Worm (Caenorhabditis elegans) whole organism, L1 larva: ENCODE measurements around the gene Y11D7A.10.
A peak's percentile ranks its signal among the peaks of the same experiment; 100 is the strongest.

Experiments used
- F16B12.6 ChIP-seq: fragments of 150-350 bp; optimal IDR thresholded peaks from 2 replicates; lab custom pipeline; 2014; ENCODE audit warnings: missing biosample characterization, missing genetic modification characterization
- Y116A8C.19 ChIP-seq: sonication (generic microtip); optimal IDR thresholded peaks from 2 replicates; lab custom pipeline; 2016; ENCODE audit warnings: missing compliant biosample characterization, missing genetic modification characterization, borderline replicate concordance
- aha-1 ChIP-seq: fragments of 150-350 bp; optimal IDR thresholded peaks from 2 replicates; lab custom pipeline; 2014; ENCODE audit warnings: missing biosample characterization, missing genetic modification characterization
- ama-1 ChIP-seq: fragments of 150-350 bp; optimal IDR thresholded peaks from 2 replicates; lab custom pipeline; 2014
- ceh-63 ChIP-seq: fragments of 200-800 bp; sonication (Bioruptor generic); optimal IDR thresholded peaks from 2 replicates; lab custom pipeline; 2018; ENCODE audit warnings: mild to moderate bottlenecking, missing genetic modification characterization, missing compliant biosample characterization
- dpl-1 ChIP-seq, 3 experiments: fragments of 150-350 bp in 2 of 3; sonication (generic microtip) in 1 of 3; optimal IDR thresholded peaks; 2 replicates each; lab custom pipeline; 2014 to 2017; ENCODE audit warnings: missing biosample characterization in 3 of 3, missing genetic modification characterization in 3 of 3, missing genetic modification reagents in 3 of 3
- dsc-1 ChIP-seq: sonication (generic microtip); optimal IDR thresholded peaks from 2 replicates; lab custom pipeline; 2016; ENCODE audit warnings: mild to moderate bottlenecking, missing genetic modification characterization, missing compliant biosample characterization
- efl-1 ChIP-seq, 4 experiments: fragments of 150-350 bp; optimal IDR thresholded peaks in 3 of 4; peaks in 1 of 4; 1 replicate in 1 of 4; 2 replicates in 3 of 4; lab custom pipeline; 2014; ENCODE audit warnings: missing biosample characterization in 2 of 4, missing genetic modification characterization in 2 of 4, missing genetic modification reagents in 2 of 4
- egl-13 ChIP-seq: sonication (generic microtip); optimal IDR thresholded peaks from 2 replicates; lab custom pipeline; 2016; ENCODE audit warnings: missing genotype, missing genetic modification reagents, missing genetic modification characterization, missing compliant biosample characterization
- egl-27 ChIP-seq, 2 experiments: fragments of 150-350 bp in 1 of 2; sonication (generic microtip); optimal IDR thresholded peaks; 3 replicates each; lab custom pipeline; 2017 to 2018; ENCODE audit warnings: missing biosample characterization in 2 of 2, missing genetic modification characterization in 2 of 2, missing genetic modification reagents in 2 of 2
- elt-2 ChIP-seq: sonication (generic microtip); optimal IDR thresholded peaks from 2 replicates; lab custom pipeline; 2016; ENCODE audit warnings: missing genetic modification characterization, mild to moderate bottlenecking, inconsistent platforms, missing compliant biosample characterization, missing genetic modification reagents
- elt-3 ChIP-seq, 6 experiments: fragments of 150-350 bp in 1 of 6; sonication (generic microtip); optimal IDR thresholded peaks; 2 replicates each; lab custom pipeline; 2017 to 2018; ENCODE audit warnings: missing biosample characterization in 6 of 6, missing genetic modification characterization in 6 of 6, inconsistent platforms in 1 of 6
- ets-5 ChIP-seq: fragments of 200-800 bp; sonication (Bioruptor generic); IDR thresholded peaks from 2 replicates; pipeline ENCODE4 v1.3.6; 2022; ENCODE audit warnings: missing genetic modification characterization, missing compliant biosample characterization
- fkh-10 ChIP-seq: sonication (generic microtip); optimal IDR thresholded peaks from 2 replicates; lab custom pipeline; 2017; ENCODE audit warnings: missing biosample characterization, missing genetic modification reagents, missing genetic modification characterization
- fkh-4 ChIP-seq: sonication (generic microtip); optimal IDR thresholded peaks from 2 replicates; lab custom pipeline; 2016; ENCODE audit warnings: missing compliant biosample characterization, missing genetic modification characterization, borderline replicate concordance
- fkh-8 ChIP-seq: sonication (generic microtip); optimal IDR thresholded peaks from 2 replicates; lab custom pipeline; 2016; ENCODE audit warnings: mild to moderate bottlenecking, missing genetic modification characterization, missing compliant biosample characterization
- fos-1 ChIP-seq: fragments of 150-350 bp; optimal IDR thresholded peaks from 2 replicates; lab custom pipeline; 2014; ENCODE audit warnings: missing biosample characterization, missing genetic modification characterization
- hpl-2 ChIP-seq: fragments of 150-350 bp; optimal IDR thresholded peaks from 2 replicates; lab custom pipeline; 2014; ENCODE audit warnings: missing biosample characterization, missing genetic modification reagents, missing genetic modification characterization
- lin-14 ChIP-seq: fragments of 200-800 bp; sonication (Bioruptor generic); optimal IDR thresholded peaks from 2 replicates; lab custom pipeline; 2018; ENCODE audit warnings: mild to moderate bottlenecking, missing genetic modification characterization, moderate library complexity, missing compliant biosample characterization
- lin-15B ChIP-seq: fragments of 150-350 bp; sonication (generic microtip); optimal IDR thresholded peaks from 3 replicates; lab custom pipeline; 2014; ENCODE audit warnings: missing biosample characterization, missing genetic modification characterization
- lin-39 ChIP-seq: fragments of 150-350 bp; optimal IDR thresholded peaks from 2 replicates; lab custom pipeline; 2014; ENCODE audit warnings: missing biosample characterization, missing genetic modification reagents, missing genetic modification characterization
- lir-3 ChIP-seq: sonication (generic microtip); optimal IDR thresholded peaks from 2 replicates; lab custom pipeline; 2016; ENCODE audit warnings: mild to moderate bottlenecking, missing genetic modification characterization, moderate library complexity, missing compliant biosample characterization; ENCODE audit not compliant: poor library complexity
- lsy-2 ChIP-seq, 2 experiments: fragments of 150-350 bp; optimal IDR thresholded peaks; 2 replicates each; lab custom pipeline; 2014; ENCODE audit warnings: missing biosample characterization in 2 of 2, missing genetic modification characterization in 2 of 2
- mdl-1 ChIP-seq, 2 experiments: fragments of 150-350 bp; optimal IDR thresholded peaks; 2 replicates each; lab custom pipeline; 2014 to 2017; ENCODE audit warnings: missing biosample characterization in 2 of 2, missing genetic modification characterization in 2 of 2, inconsistent platforms in 1 of 2
- mep-1 ChIP-seq: fragments of 150-350 bp; optimal IDR thresholded peaks from 2 replicates; lab custom pipeline; 2014; ENCODE audit warnings: missing biosample characterization, missing genetic modification characterization
- nhr-19 ChIP-seq: fragments of 200-800 bp; sonication (Bioruptor generic); conservative IDR thresholded peaks from 2 replicates; pipeline ENCODE4 v1.3.6; 2022; ENCODE audit warnings: missing genetic modification characterization, missing compliant biosample characterization
- nhr-20 ChIP-seq: sonication (generic microtip); optimal IDR thresholded peaks from 2 replicates; lab custom pipeline; 2016; ENCODE audit warnings: mild to moderate bottlenecking, missing genetic modification characterization, missing compliant biosample characterization
- nhr-237 ChIP-seq: fragments of 150-350 bp; optimal IDR thresholded peaks from 2 replicates; lab custom pipeline; 2014; ENCODE audit warnings: missing biosample characterization, missing genetic modification characterization
- nhr-28 ChIP-seq: fragments of 150-350 bp; optimal IDR thresholded peaks from 2 replicates; lab custom pipeline; 2014; ENCODE audit warnings: missing biosample characterization, missing genetic modification characterization
- nhr-47 ChIP-seq: sonication (generic microtip); optimal IDR thresholded peaks from 2 replicates; lab custom pipeline; 2016; ENCODE audit warnings: mild to moderate bottlenecking, missing genetic modification characterization, moderate library complexity, missing compliant biosample characterization
- nhr-84 ChIP-seq: sonication (generic microtip); optimal IDR thresholded peaks from 2 replicates; lab custom pipeline; 2017; ENCODE audit warnings: missing biosample characterization, missing genetic modification characterization
- pag-3 ChIP-seq: sonication (generic microtip); optimal IDR thresholded peaks from 2 replicates; lab custom pipeline; 2017; ENCODE audit warnings: missing genetic modification characterization, mild to moderate bottlenecking, missing compliant biosample characterization, antibody characterized with exemption, borderline replicate concordance; ENCODE audit not compliant: insufficient read depth
- rnt-1 ChIP-seq: sonication (generic microtip); optimal IDR thresholded peaks from 2 replicates; lab custom pipeline; 2016; ENCODE audit warnings: mild to moderate bottlenecking, missing genetic modification characterization, moderate library complexity, missing compliant biosample characterization
- skn-1 ChIP-seq: fragments of 150-350 bp; optimal IDR thresholded peaks from 2 replicates; lab custom pipeline; 2014; ENCODE audit warnings: missing biosample characterization, missing genetic modification characterization
- snu-23 ChIP-seq: sonication (generic microtip); optimal IDR thresholded peaks from 2 replicates; lab custom pipeline; 2016; ENCODE audit warnings: missing genetic modification characterization, missing compliant biosample characterization
- sox-4 ChIP-seq: sonication (generic microtip); optimal IDR thresholded peaks from 2 replicates; lab custom pipeline; 2016; ENCODE audit warnings: missing genetic modification characterization, missing compliant biosample characterization
- sptf-1 ChIP-seq: fragments of 150-350 bp; optimal IDR thresholded peaks from 2 replicates; lab custom pipeline; 2014; ENCODE audit warnings: missing biosample characterization, missing genetic modification characterization
- sup-37 ChIP-seq: fragments of 200-800 bp; sonication (Bioruptor generic); optimal IDR thresholded peaks from 2 replicates; lab custom pipeline; 2018; ENCODE audit warnings: mild to moderate bottlenecking, missing genetic modification characterization, missing compliant biosample characterization
- tlp-1 ChIP-seq: fragments of 150-350 bp; optimal IDR thresholded peaks from 2 replicates; lab custom pipeline; 2014; ENCODE audit warnings: missing biosample characterization, missing genetic modification characterization
- unc-130 ChIP-seq: fragments of 150-350 bp; optimal IDR thresholded peaks from 2 replicates; lab custom pipeline; 2017; ENCODE audit warnings: missing biosample characterization, missing genetic modification characterization, inconsistent platforms
- unc-62 ChIP-seq: fragments of 150-350 bp; optimal IDR thresholded peaks from 2 replicates; lab custom pipeline; 2014; ENCODE audit warnings: missing biosample characterization, missing genetic modification reagents, missing genetic modification characterization
- xbp-1 ChIP-seq: sonication (generic microtip); optimal IDR thresholded peaks from 2 replicates; lab custom pipeline; 2016; ENCODE audit warnings: missing genetic modification characterization, missing compliant biosample characterization
- zag-1 ChIP-seq: fragments of 150-350 bp; optimal IDR thresholded peaks from 2 replicates; lab custom pipeline; 2014; ENCODE audit warnings: missing biosample characterization, missing genetic modification characterization
- ztf-11 ChIP-seq, 2 experiments: sonication (generic microtip); optimal IDR thresholded peaks; 2 replicates each; lab custom pipeline; 2016 to 2017; ENCODE audit warnings: missing genetic modification characterization in 2 of 2, missing biosample characterization in 1 of 2, missing compliant biosample characterization in 1 of 2

Y11D7A.10 gene

DNA sequence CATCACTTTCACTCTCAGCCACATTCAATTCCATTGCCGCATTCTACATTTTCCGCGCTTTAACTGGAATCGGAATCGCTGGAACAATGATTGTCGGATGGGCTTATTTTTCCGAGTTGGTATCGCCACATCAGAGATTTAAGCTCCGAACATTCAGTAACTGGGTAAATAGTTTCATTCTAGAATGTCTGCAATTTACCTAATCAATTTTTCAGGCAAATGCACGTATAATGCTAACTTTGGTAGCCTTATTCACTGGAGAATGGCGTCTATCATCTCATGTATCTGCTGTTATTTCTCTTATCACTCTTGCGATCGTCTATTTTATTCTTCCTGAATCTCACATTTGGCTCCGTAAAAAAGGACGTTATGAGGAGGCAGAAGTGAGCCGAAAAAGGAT, 41.2 kb downstream of the Y11D7A.10 start:
- TF ChIP-seq efl-1 (optimal IDR thresholded peaks at IDR 0.05; lab: Kevin White, UChicago) (no peak), efl-1 (GFP tag; optimal IDR thresholded peaks at IDR 0.05 in 1 of 2; lab: Kevin White, UChicago) (peak in 1 of 2 experiments; percentile 74), nhr-237 (tag; lab: Kevin White, UChicago) (no peak)

DNA sequence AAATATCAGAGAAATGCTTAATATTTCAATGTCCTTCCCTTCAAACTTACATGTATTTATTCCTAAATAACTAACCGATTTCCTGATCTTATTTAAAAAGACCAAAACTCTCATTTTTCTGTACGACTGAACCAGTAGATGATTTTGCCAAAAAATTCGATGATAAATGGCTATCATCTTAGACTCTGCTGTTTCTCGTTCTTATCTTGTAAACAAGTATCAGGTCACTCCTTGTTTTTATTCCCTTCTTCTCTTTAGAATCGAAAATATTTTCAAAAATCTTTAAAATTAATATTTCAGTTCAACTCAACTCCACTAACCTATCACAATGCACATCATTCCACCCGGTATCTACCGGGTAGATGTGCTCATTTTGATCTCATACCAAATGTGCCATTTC, 42.1 kb downstream of the Y11D7A.10 start, which contains the start of gene C46C2.2:
TSS of gene C46C2.2 (plus strand) at position 301 of the 400 bp plus-strand sequence.
- TF ChIP-seq fkh-8 (tag; lab: Kevin White, UChicago): no peak
- no peak for TF ChIP-seq hpl-2 (GFP tag; lab: Kevin White, UChicago)
- TF ChIP-seq xbp-1 (tag; lab: Kevin White, UChicago): no peak
- no peak for TF ChIP-seq pag-3 (tag; lab: Kevin White, UChicago)
- no peak for TF ChIP-seq sox-4 (tag; lab: Kevin White, UChicago)
- no peak for TF ChIP-seq ztf-11 (tag; optimal IDR thresholded peaks at IDR 0.05; lab: Kevin White, UChicago)
- no peak for TF ChIP-seq fkh-4 (tag; lab: Kevin White, UChicago)
- no peak for TF ChIP-seq nhr-84 (tag; lab: Kevin White, UChicago)
- TF ChIP-seq fos-1 (tag; lab: Kevin White, UChicago): no peak
- no peak for TF ChIP-seq snu-23 (GFP tag; lab: Kevin White, UChicago)
- no peak for TF ChIP-seq ama-1 (lab: Kevin White, UChicago)
- no peak for TF ChIP-seq ets-5 (GFP tag; lab: Robert Waterston, UW)

- no peak for TF ChIP-seq efl-1 (optimal IDR thresholded peaks at IDR 0.05; lab: Kevin White, UChicago)
- peak in 1 of 2 experiments; percentile 28 for TF ChIP-seq efl-1 (GFP tag; optimal IDR thresholded peaks at IDR 0.05 in 1 of 2; lab: Kevin White, UChicago)
- TF ChIP-seq tlp-1 (tag; lab: Kevin White, UChicago): no peak
- TF ChIP-seq elt-2: peak; percentile 12
Observed at ce11 chrIV:9216956-9217355, 42.6 kb downstream of the Y11D7A.10 start.

ce11 chrIV:9216437-9216836, 43.1 kb downstream of the Y11D7A.10 start:
- TF ChIP-seq zag-1 (tag; lab: Kevin White, UChicago): no peak
- TF ChIP-seq lin-15B (tag; lab: Kevin White, UChicago): no peak
- TF ChIP-seq F16B12.6 (tag; lab: Kevin White, UChicago): no peak
- no peak for TF ChIP-seq ceh-63 (GFP tag; lab: Kevin White, UChicago)
- TF ChIP-seq mep-1 (tag; lab: Kevin White, UChicago): peak; percentile 60
- peak; percentile 19 for TF ChIP-seq egl-13 (tag; lab: Kevin White, UChicago)
- peak; percentile 38 for TF ChIP-seq fkh-10
- TF ChIP-seq egl-27 (tag; optimal IDR thresholded peaks at IDR 0.05; lab: Kevin White, UChicago): peak in 1 of 2 experiments; percentile 9
- TF ChIP-seq mdl-1 (tag; optimal IDR thresholded peaks at IDR 0.05; lab: Kevin White, UChicago): peak in 1 of 2 experiments; percentile 59
- no peak for TF ChIP-seq sptf-1
- TF ChIP-seq nhr-47: peak; percentile 46
- TF ChIP-seq nhr-28: no peak
- TF ChIP-seq efl-1 (optimal IDR thresholded peaks at IDR 0.05; lab: Kevin White, UChicago): peak; percentile 55 to 62
- peak in 1 of 2 experiments; percentile 42 for TF ChIP-seq efl-1 (GFP tag; optimal IDR thresholded peaks at IDR 0.05 in 1 of 2; lab: Kevin White, UChicago)
- TF ChIP-seq hpl-2 (GFP tag; lab: Kevin White, UChicago): no peak
- TF ChIP-seq Y116A8C.19 (tag; lab: Kevin White, UChicago): no peak
- TF ChIP-seq nhr-19 (GFP tag; lab: Robert Waterston, UW): no peak
- no peak for TF ChIP-seq sup-37 (GFP tag; lab: Kevin White, UChicago)
- TF ChIP-seq skn-1 (tag; lab: Kevin White, UChicago): peak; percentile 26
- TF ChIP-seq lin-39 (tag; lab: Kevin White, UChicago): no peak
- no peak for TF ChIP-seq aha-1 (tag; lab: Kevin White, UChicago)
- TF ChIP-seq rnt-1 (tag; lab: Kevin White, UChicago): peak; percentile 36
- no peak for TF ChIP-seq fkh-4 (tag; lab: Kevin White, UChicago)
- peak; percentile 10 to 35 for TF ChIP-seq lsy-2 (tag; optimal IDR thresholded peaks at IDR 0.05; lab: Kevin White, UChicago)
- no peak for TF ChIP-seq dsc-1 (tag; lab: Kevin White, UChicago)
- TF ChIP-seq pag-3 (tag; lab: Kevin White, UChicago): no peak
- TF ChIP-seq elt-3 (tag; optimal IDR thresholded peaks at IDR 0.05; lab: Kevin White, UChicago): no peak
- TF ChIP-seq unc-62 (GFP tag; lab: Kevin White, UChicago): no peak
- TF ChIP-seq dpl-1 (GFP tag; optimal IDR thresholded peaks at IDR 0.05; lab: Kevin White, UChicago): peak; percentile 5 to 22 (median 17)
- TF ChIP-seq nhr-20 (tag; lab: Kevin White, UChicago): no peak
- TF ChIP-seq lir-3 (tag; lab: Kevin White, UChicago): peak; percentile 0
- no peak for TF ChIP-seq sox-4 (tag; lab: Kevin White, UChicago)
- no peak for TF ChIP-seq unc-130 (tag; lab: Kevin White, UChicago)
- peak; percentile 92 for TF ChIP-seq lin-14 (GFP tag; lab: Kevin White, UChicago)
